Worm (Caenorhabditis elegans): Measurements from ENCODE around the gene comt-4.

- TF ChIP-seq hsf-1 (GFP tag; IDR thresholded peaks at IDR 0.05) (no peak), nfyb-1 (GFP tag; IDR thresholded peaks at IDR 0.05) (no peak), snpc-4 (GFP tag; optimal IDR thresholded peaks at IDR 0.05) (no peak), snpc-4 (tag; optimal IDR thresholded peaks at IDR 0.05) (no peak), lir-1 (GFP tag; conservative IDR thresholded peaks at IDR 0.05) (no peak), unc-62 (GFP tag; optimal IDR thresholded peaks at IDR 0.05) (no peak), die-1 (tag; optimal IDR thresholded peaks at IDR 0.05) (no peak), F39B2.1 (GFP tag; IDR thresholded peaks at IDR 0.05) (no peak), attf-6 (GFP tag; IDR thresholded peaks at IDR 0.05) (no peak)
Observed at ce11 chrV:2053509-2053908, 3.5 kb upstream of the comt-4 start, which contains the start of gene comt-5.
